Worm (Caenorhabditis elegans) whole organism, L3 larva: ENCODE measurements around the gene srab-9.

Source experiments
- ZK546.5 ChIP-seq: sonication (generic microtip); optimal IDR thresholded peaks from 2 replicates; lab custom pipeline; 2017; ENCODE audit warnings: missing biosample characterization, missing genetic modification characterization
- ztf-11 ChIP-seq: fragments of 150-350 bp; optimal IDR thresholded peaks from 2 replicates; lab custom pipeline; 2014; ENCODE audit warnings: missing biosample characterization, missing genetic modification characterization

DNA sequence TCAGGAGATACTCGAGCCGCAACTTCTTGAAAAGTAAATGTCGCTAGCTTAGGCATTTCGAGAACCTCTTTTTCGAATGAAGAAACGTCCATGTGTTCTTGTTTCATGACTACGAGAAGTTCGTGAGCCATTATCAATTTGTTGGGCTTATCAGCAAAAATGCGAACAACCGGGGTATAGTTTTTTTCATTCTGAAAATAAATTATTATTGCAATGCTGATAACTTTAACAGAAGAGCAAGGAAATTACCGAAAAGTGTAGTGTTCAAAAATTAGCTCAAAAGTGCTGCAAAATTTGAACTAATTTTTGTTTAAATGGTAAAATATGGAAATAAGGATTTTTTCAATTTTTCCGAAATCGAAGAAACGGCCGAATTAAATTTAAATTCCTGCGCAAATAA lies 28.9 kb downstream of the srab-9 start:
- TF ChIP-seq ZK546.5 (tag; lab: Kevin White, UChicago) (no peak), ztf-11 (tag; lab: Kevin White, UChicago) (no peak)
